Fruit fly (Drosophila melanogaster) whole organism, embryonic: ENCODE data around the gene 5-HT2B.

Source experiments
- Bteb2 ChIP-seq: fragments of 200-800 bp; sonication (Bioruptor generic); optimal IDR thresholded peaks from 2 replicates; lab custom pipeline; 2016; ENCODE audit warnings: missing biosample characterization, missing genetic modification characterization
- CG11398 ChIP-seq: fragments of 200-800 bp; sonication (Bioruptor generic); optimal IDR thresholded peaks from 2 replicates; lab custom pipeline; 2016; ENCODE audit warnings: missing biosample characterization, missing genetic modification characterization
- CG1233 ChIP-seq: fragments of 200-800 bp; sonication (Bioruptor generic); optimal IDR thresholded peaks from 4 replicates; lab custom pipeline; 2018; ENCODE audit warnings: missing biosample characterization, mild to moderate bottlenecking, missing genetic modification characterization
- CG12391 ChIP-seq: fragments of 200-800 bp; sonication (Bioruptor generic); optimal IDR thresholded peaks from 3 replicates; lab custom pipeline; 2018; ENCODE audit warnings: missing biosample characterization, mild to moderate bottlenecking, missing genetic modification characterization, moderate library complexity
- CG12744 ChIP-seq: fragments of 200-800 bp; sonication (Bioruptor generic); optimal IDR thresholded peaks from 2 replicates; lab custom pipeline; 2016; ENCODE audit warnings: missing biosample characterization, missing genetic modification characterization
- CG13296 ChIP-seq: fragments of 200-800 bp; sonication (Bioruptor generic); optimal IDR thresholded peaks from 3 replicates; lab custom pipeline; 2018; ENCODE audit warnings: missing biosample characterization, mild to moderate bottlenecking, missing genetic modification characterization
- CG13424 ChIP-seq: fragments of 200-800 bp; sonication (Bioruptor generic); optimal IDR thresholded peaks from 2 replicates; lab custom pipeline; 2019; ENCODE audit warnings: missing biosample characterization, mild to moderate bottlenecking, missing genetic modification characterization, moderate library complexity
- CG1529 ChIP-seq: fragments of 200-800 bp; sonication (Bioruptor generic); optimal IDR thresholded peaks from 3 replicates; lab custom pipeline; 2018; ENCODE audit warnings: missing biosample characterization, missing genetic modification characterization
- CG15696 ChIP-seq: fragments of 200-800 bp; sonication (Bioruptor generic); optimal IDR thresholded peaks from 2 replicates; lab custom pipeline; 2019; ENCODE audit warnings: missing biosample characterization, mild to moderate bottlenecking, missing genetic modification characterization, moderate library complexity
- CG16779 ChIP-seq: fragments of 200-800 bp; sonication (Bioruptor generic); IDR thresholded peaks from 2 replicates; pipeline ENCODE4 v1.3.6; 2022; ENCODE audit warnings: missing biosample characterization, missing genetic modification characterization
- CG17328 ChIP-seq: fragments of 200-800 bp; sonication (Bioruptor generic); IDR thresholded peaks from 2 replicates; pipeline ENCODE4 v1.3.6; 2022; ENCODE audit warnings: missing biosample characterization, missing genetic modification characterization
- CG2116 ChIP-seq: fragments of 200-800 bp; sonication (Bioruptor generic); optimal IDR thresholded peaks from 3 replicates; lab custom pipeline; 2018; ENCODE audit warnings: missing biosample characterization, mild to moderate bottlenecking, missing genetic modification characterization
- CG34224 ChIP-seq: fragments of 200-800 bp; sonication (Bioruptor generic); IDR thresholded peaks from 3 replicates; pipeline ENCODE4 v1.3.6; 2022; ENCODE audit warnings: missing biosample characterization, missing genetic modification characterization; ENCODE audit not compliant: partially characterized antibody
- CG3847 ChIP-seq: fragments of 200-800 bp; sonication (Bioruptor generic); IDR thresholded peaks from 2 replicates; pipeline ENCODE4 v1.3.6; 2022; ENCODE audit warnings: missing biosample characterization, missing genetic modification characterization
- CG4707 ChIP-seq: fragments of 200-800 bp; sonication (Bioruptor generic); optimal IDR thresholded peaks from 2 replicates; lab custom pipeline; 2018; ENCODE audit warnings: missing biosample characterization, mild to moderate bottlenecking, missing genetic modification characterization, moderate library complexity
- CG6654 ChIP-seq: fragments of 200-800 bp; sonication (Bioruptor generic); optimal IDR thresholded peaks from 2 replicates; lab custom pipeline; 2017; ENCODE audit warnings: missing biosample characterization, mild to moderate bottlenecking, missing genetic modification characterization
- CG6791 ChIP-seq: fragments of 200-800 bp; sonication (Bioruptor generic); IDR thresholded peaks from 3 replicates; pipeline ENCODE4 v1.3.6; 2022; ENCODE audit warnings: missing biosample characterization, missing genetic modification characterization; ENCODE audit not compliant: partially characterized antibody
- CG7357 ChIP-seq: fragments of 200-800 bp; sonication (Bioruptor generic); IDR thresholded peaks from 3 replicates; pipeline ENCODE4 v1.3.6; 2022; ENCODE audit warnings: missing biosample characterization, missing genetic modification characterization
- CG7372 ChIP-seq: fragments of 200-800 bp; sonication (Bioruptor generic); IDR thresholded peaks from 2 replicates; pipeline ENCODE4 v1.3.6; 2022; ENCODE audit warnings: missing biosample characterization, missing genetic modification characterization
- Dref ChIP-seq: fragments of 200-800 bp; sonication (Bioruptor generic); IDR thresholded peaks from 2 replicates; pipeline ENCODE4 v1.3.6; 2022; ENCODE audit warnings: missing biosample characterization, missing genetic modification characterization
- Drgx ChIP-seq: fragments of 200-800 bp; sonication (Bioruptor generic); IDR thresholded peaks from 2 replicates; pipeline ENCODE4 v1.3.6; 2022; ENCODE audit warnings: missing biosample characterization, missing genetic modification characterization
- Elba2 ChIP-seq: fragments of 200-800 bp; sonication (Bioruptor generic); optimal IDR thresholded peaks from 3 replicates; lab custom pipeline; 2016; ENCODE audit warnings: missing biosample characterization, missing genetic modification characterization
- Gsc ChIP-seq: fragments of 200-800 bp; sonication (Bioruptor generic); IDR thresholded peaks from 2 replicates; pipeline ENCODE4 v1.3.6; 2022; ENCODE audit warnings: missing biosample characterization, missing genetic modification characterization
- HLHmδ ChIP-seq: fragments of 200-800 bp; sonication (Bioruptor generic); optimal IDR thresholded peaks from 2 replicates; lab custom pipeline; 2018; ENCODE audit warnings: missing biosample characterization, mild to moderate bottlenecking, missing genetic modification characterization, moderate library complexity
- Sox102F ChIP-seq: fragments of 200-800 bp; sonication (Bioruptor generic); optimal IDR thresholded peaks from 2 replicates; lab custom pipeline; 2018; ENCODE audit warnings: missing biosample characterization, mild to moderate bottlenecking, missing genetic modification characterization, moderate library complexity
- YL-1 ChIP-seq: fragments of 200-800 bp; sonication (Bioruptor generic); optimal IDR thresholded peaks from 3 replicates; lab custom pipeline; 2017; ENCODE audit warnings: missing biosample characterization, mild to moderate bottlenecking, missing genetic modification characterization
- bcd ChIP-seq: fragments of 200-800 bp; sonication (Bioruptor generic); optimal IDR thresholded peaks from 2 replicates; lab custom pipeline; 2017; ENCODE audit warnings: missing biosample characterization, mild to moderate bottlenecking, missing genetic modification characterization
- bowl ChIP-seq: fragments of 200-800 bp; sonication (Bioruptor generic); IDR thresholded peaks from 2 replicates; pipeline ENCODE4 v1.3.6; 2022; ENCODE audit warnings: missing biosample characterization, missing genetic modification characterization
- dm ChIP-seq: fragments of 200-800 bp; sonication (Bioruptor generic); optimal IDR thresholded peaks from 3 replicates; lab custom pipeline; 2016; ENCODE audit warnings: missing biosample characterization, missing genetic modification characterization
- dpn ChIP-seq, 2 experiments: fragments of 200-800 bp; sonication (Bioruptor generic); optimal IDR thresholded peaks; 3 replicates each; lab custom pipeline; 2016; ENCODE audit warnings: missing biosample characterization in 2 of 2, missing genetic modification characterization in 2 of 2
- ems ChIP-seq: fragments of 200-800 bp; sonication (Bioruptor generic); optimal IDR thresholded peaks from 3 replicates; lab custom pipeline; 2016; ENCODE audit warnings: missing biosample characterization, missing genetic modification characterization
- fd64A ChIP-seq: fragments of 200-800 bp; sonication (Bioruptor generic); optimal IDR thresholded peaks from 3 replicates; lab custom pipeline; 2018; ENCODE audit warnings: missing biosample characterization, mild to moderate bottlenecking, missing genetic modification characterization
- gcm ChIP-seq: fragments of 200-800 bp; sonication (Bioruptor generic); optimal IDR thresholded peaks from 2 replicates; lab custom pipeline; 2019; ENCODE audit warnings: missing biosample characterization, mild to moderate bottlenecking, missing genetic modification characterization, moderate library complexity
- hbn ChIP-seq: fragments of 200-800 bp; sonication (Bioruptor generic); IDR thresholded peaks from 2 replicates; pipeline ENCODE4 v1.3.6; 2022; ENCODE audit warnings: missing biosample characterization, missing genetic modification characterization; ENCODE audit not compliant: partially characterized antibody
- kah ChIP-seq: fragments of 200-800 bp; sonication (Bioruptor generic); optimal IDR thresholded peaks from 2 replicates; lab custom pipeline; 2018; ENCODE audit warnings: missing biosample characterization, mild to moderate bottlenecking, missing genetic modification characterization
- mam ChIP-seq: fragments of 200-800 bp; sonication (Bioruptor generic); optimal IDR thresholded peaks from 3 replicates; lab custom pipeline; 2016; ENCODE audit warnings: missing biosample characterization, missing genetic modification characterization
- pan ChIP-seq, 4 experiments: fragments of >200 bp in 3 of 4; fragments of 200-800 bp in 1 of 4; sonication (Bioruptor generic) in 1 of 4; optimal IDR thresholded peaks in 3 of 4; IDR thresholded peaks in 1 of 4; 2 replicates each; pipeline versions ENCODE4 v1.3.6 to Lab custom; 2017 to 2022; ENCODE audit warnings: missing biosample characterization in 2 of 4, missing genetic modification characterization in 2 of 4, mixed read lengths in 1 of 4
- phol ChIP-seq: fragments of 200-800 bp; sonication (Bioruptor generic); optimal IDR thresholded peaks from 3 replicates; lab custom pipeline; 2018; ENCODE audit warnings: missing biosample characterization, mild to moderate bottlenecking, missing genetic modification characterization, moderate library complexity
- schlank ChIP-seq: fragments of 200-800 bp; sonication (Bioruptor generic); optimal IDR thresholded peaks from 2 replicates; lab custom pipeline; 2018; ENCODE audit warnings: missing biosample characterization, mild to moderate bottlenecking, missing genetic modification characterization
- seq ChIP-seq: fragments of 200-800 bp; sonication (Bioruptor generic); IDR thresholded peaks from 2 replicates; pipeline ENCODE4 v1.3.6; 2022; ENCODE audit warnings: missing biosample characterization, missing genetic modification characterization
- sisA ChIP-seq: fragments of 200-800 bp; sonication (Bioruptor generic); IDR thresholded peaks from 2 replicates; pipeline ENCODE4 v1.3.6; 2022; ENCODE audit warnings: missing biosample characterization, missing genetic modification characterization
- slou ChIP-seq: fragments of 200-800 bp; sonication (Bioruptor generic); optimal IDR thresholded peaks from 3 replicates; lab custom pipeline; 2016; ENCODE audit warnings: missing biosample characterization, missing genetic modification characterization
- sna ChIP-seq: fragments of 200-800 bp; sonication (Bioruptor generic); IDR thresholded peaks from 2 replicates; pipeline ENCODE4 v1.3.6; 2022; ENCODE audit warnings: missing biosample characterization, missing genetic modification characterization; ENCODE audit not compliant: partially characterized antibody
- so ChIP-seq: fragments of 200-800 bp; sonication (Bioruptor generic); IDR thresholded peaks from 3 replicates; pipeline ENCODE4 v1.3.6; 2022; ENCODE audit warnings: missing biosample characterization, missing genetic modification characterization
- sqz ChIP-seq: fragments of 200-800 bp; sonication (Bioruptor generic); optimal IDR thresholded peaks from 3 replicates; lab custom pipeline; 2018; ENCODE audit warnings: missing biosample characterization, mild to moderate bottlenecking, missing genetic modification characterization
- sug ChIP-seq: fragments of 200-800 bp; optimal IDR thresholded peaks from 2 replicates; lab custom pipeline; 2019; ENCODE audit warnings: missing biosample characterization, mild to moderate bottlenecking, missing genetic modification characterization, moderate library complexity
- tll ChIP-seq, 2 experiments: fragments of 200-800 bp in 1 of 2; fragments of >200 bp in 1 of 2; sonication (Bioruptor generic) in 1 of 2; optimal IDR thresholded peaks; 2 replicates each; lab custom pipeline; 2017 to 2019; ENCODE audit warnings: missing biosample characterization in 2 of 2, missing genetic modification characterization in 2 of 2, mild to moderate bottlenecking in 1 of 2, moderate library complexity in 1 of 2
- twi ChIP-seq: fragments of 200-800 bp; optimal IDR thresholded peaks from 2 replicates; lab custom pipeline; 2019; ENCODE audit warnings: missing biosample characterization, mild to moderate bottlenecking, missing genetic modification characterization, moderate library complexity
- vfl ChIP-seq: fragments of 200-800 bp; sonication (Bioruptor generic); optimal IDR thresholded peaks from 2 replicates; lab custom pipeline; 2016; ENCODE audit warnings: missing biosample characterization, missing genetic modification characterization

Gene 5-HT2B

DNA sequence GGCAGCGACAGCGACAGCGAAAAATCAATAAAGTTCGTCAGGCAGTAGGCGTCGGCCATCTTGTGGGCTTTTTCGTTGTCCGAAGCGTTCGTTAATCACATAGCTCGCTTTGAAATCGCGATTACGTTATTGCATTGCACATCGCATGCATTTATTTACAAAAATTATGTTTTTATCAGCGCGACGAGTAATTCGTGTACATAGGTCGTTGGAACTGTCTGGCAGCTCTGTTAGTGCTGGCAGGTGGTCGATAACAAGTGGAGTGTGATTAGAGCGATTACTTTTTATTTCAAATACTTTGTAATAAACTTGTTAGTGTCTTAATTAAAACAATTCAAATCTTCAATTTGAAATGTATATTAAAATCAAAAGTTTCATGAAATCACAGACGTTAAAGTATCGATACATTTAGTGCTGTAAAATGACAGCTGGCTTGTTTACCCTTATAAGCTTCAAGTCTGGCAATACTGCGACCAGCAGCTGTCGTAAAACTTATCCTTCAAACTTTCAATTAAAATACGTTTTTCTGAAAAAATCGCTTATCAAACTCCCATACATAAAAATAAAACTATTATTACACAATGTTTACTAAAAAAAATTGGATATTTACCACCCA is 85.8 kb downstream of the 5-HT2B start, which contains the start of gene CG8032 (continued):
- peak in 1 of 2 experiments; percentile 40 for TF ChIP-seq tll (GFP tag; optimal IDR thresholded peaks at IDR 0.05; lab: Kevin White, UChicago)
- TF ChIP-seq so (GFP tag; lab: Robert Waterston, UW): no peak
- TF ChIP-seq hbn (GFP tag; lab: Robert Waterston, UW): peak; percentile 59
- no peak for TF ChIP-seq slou (GFP tag; lab: Kevin White, UChicago)
- TF ChIP-seq CG16779: no peak
- no peak for TF ChIP-seq sisA (GFP tag; lab: Robert Waterston, UW)
- peak; percentile 48 for TF ChIP-seq Sox102F (GFP tag; lab: Kevin White, UChicago)
- TF ChIP-seq CG6654 (GFP tag; lab: Kevin White, UChicago): no peak
- no peak for TF ChIP-seq CG12744 (GFP tag; lab: Kevin White, UChicago)
- peak; percentile 36 for TF ChIP-seq gcm (GFP tag; lab: Kevin White, UChicago)
- peak; percentile 44 for TF ChIP-seq ems (GFP tag; lab: Kevin White, UChicago)
- TF ChIP-seq sna: peak; percentile 62
- no peak for TF ChIP-seq bowl (GFP tag; lab: Robert Waterston, UW)
- peak; percentile 22 for TF ChIP-seq Elba2
- peak; percentile 39 for TF ChIP-seq sug
- no peak for TF ChIP-seq CG6791 (GFP tag; lab: Robert Waterston, UW)
- no peak for TF ChIP-seq CG1529
- peak; percentile 11 for TF ChIP-seq vfl (GFP tag; lab: Kevin White, UChicago)
- TF ChIP-seq Gsc (GFP tag; lab: Robert Waterston, UW): no peak
- TF ChIP-seq CG4707: no peak
- no peak for TF ChIP-seq pan (optimal IDR thresholded peaks at IDR 0.05; lab: Kevin White, UChicago)
- no peak for TF ChIP-seq pan (GFP tag; optimal IDR thresholded peaks at IDR 0.05 in 1 of 2, IDR thresholded peaks at IDR 0.05 in 1 of 2)
- no peak for TF ChIP-seq seq
- TF ChIP-seq CG7357 (GFP tag; lab: Robert Waterston, UW): no peak
- TF ChIP-seq CG7372 (GFP tag; lab: Robert Waterston, UW): no peak
- TF ChIP-seq dm (GFP tag; lab: Kevin White, UChicago): peak; percentile 60
- TF ChIP-seq CG11398 (GFP tag; lab: Kevin White, UChicago): no peak
- TF ChIP-seq CG34224 (GFP tag; lab: Robert Waterston, UW): peak; percentile 76; the same call in 2 of the 3 replicates
- no peak for TF ChIP-seq HLHmδ (GFP tag; lab: Kevin White, UChicago)
- peak; percentile 72 for TF ChIP-seq Dref (GFP tag; lab: Robert Waterston, UW)
- peak; percentile 9 for TF ChIP-seq CG15696 (tag; lab: Kevin White, UChicago)
- peak; percentile 55 for TF ChIP-seq YL-1 (GFP tag; lab: Kevin White, UChicago)
- TF ChIP-seq kah (GFP tag; lab: Kevin White, UChicago): peak; percentile 44
- TF ChIP-seq CG17328 (GFP tag; lab: Robert Waterston, UW): 0 out of 2 replicates have a peak, but pooled peaks have one; percentile 7
- TF ChIP-seq mam (GFP tag; lab: Kevin White, UChicago): peak; percentile 64
- TF ChIP-seq CG13424 (tag; lab: Kevin White, UChicago): peak; percentile 62
- peak; percentile 16 for TF ChIP-seq CG13296 (GFP tag; lab: Kevin White, UChicago)
- TF ChIP-seq CG12391 (tag; lab: Kevin White, UChicago): peak; percentile 74
- peak; percentile 31 for TF ChIP-seq Bteb2
- TF ChIP-seq fd64A (GFP tag; lab: Kevin White, UChicago): no peak
- peak; percentile 93 for TF ChIP-seq CG2116 (GFP tag; lab: Kevin White, UChicago)
- peak; percentile 74 for TF ChIP-seq CG3847
- TF ChIP-seq dpn (GFP tag; optimal IDR thresholded peaks at IDR 0.05; lab: Kevin White, UChicago): peak; percentile 52 to 62
- peak; percentile 3 for TF ChIP-seq twi
- peak; percentile 64 for TF ChIP-seq phol (tag; lab: Kevin White, UChicago)
- TF ChIP-seq schlank (tag; lab: Kevin White, UChicago): no peak
- no peak for TF ChIP-seq Drgx (GFP tag; lab: Robert Waterston, UW)
- no peak for TF ChIP-seq bcd (GFP tag; lab: Kevin White, UChicago)
- no peak for TF ChIP-seq sqz (GFP tag; lab: Kevin White, UChicago)
- TF ChIP-seq CG1233 (GFP tag; lab: Kevin White, UChicago): no peak
